Fruit fly (Drosophila melanogaster) whole organism, embryonic: ENCODE results near the gene CG33172.

Source experiments
- Abd-B ChIP-seq: fragments of 200-800 bp; sonication (Bioruptor generic); optimal IDR thresholded peaks from 2 replicates; lab custom pipeline; 2018; ENCODE audit warnings: missing biosample characterization, mild to moderate bottlenecking, missing genetic modification characterization, moderate library complexity
- Antp ChIP-seq: fragments of 200-800 bp; sonication (Bioruptor generic); optimal IDR thresholded peaks from 3 replicates; lab custom pipeline; 2016; ENCODE audit warnings: missing biosample characterization, missing genetic modification characterization
- CG1024 ChIP-seq: fragments of 200-800 bp; sonication (Bioruptor generic); IDR thresholded peaks from 2 replicates; pipeline ENCODE4 v1.3.6; 2022; ENCODE audit warnings: missing biosample characterization, missing genetic modification characterization
- CG10431 ChIP-seq: fragments of 200-800 bp; sonication (Bioruptor generic); optimal IDR thresholded peaks from 3 replicates; lab custom pipeline; 2018; ENCODE audit warnings: missing biosample characterization, mild to moderate bottlenecking, missing genetic modification characterization
- CG11560 ChIP-seq: fragments of 200-800 bp; sonication (Bioruptor generic); IDR thresholded peaks from 3 replicates; pipeline ENCODE4 v1.3.6; 2022; ENCODE audit warnings: missing biosample characterization, missing genetic modification characterization
- CG14014 ChIP-seq: fragments of 200-800 bp; sonication (Bioruptor generic); IDR thresholded peaks from 2 replicates; pipeline ENCODE4 v1.3.6; 2022; ENCODE audit warnings: missing biosample characterization, missing genetic modification characterization
- CG16863 ChIP-seq: fragments of 200-800 bp; sonication (Bioruptor generic); optimal IDR thresholded peaks from 3 replicates; lab custom pipeline; 2016; ENCODE audit warnings: missing biosample characterization, missing genetic modification characterization
- CG17186 ChIP-seq: fragments of 200-800 bp; sonication (Bioruptor generic); optimal IDR thresholded peaks from 3 replicates; lab custom pipeline; 2017; ENCODE audit warnings: missing biosample characterization, missing genetic modification reagents, missing genetic modification characterization
- CG1792 ChIP-seq: fragments of 200-800 bp; sonication (Bioruptor generic); optimal IDR thresholded peaks from 2 replicates; lab custom pipeline; 2016; ENCODE audit warnings: missing biosample characterization, missing genetic modification characterization
- CG18476 ChIP-seq: fragments of 200-800 bp; sonication (Bioruptor generic); optimal IDR thresholded peaks from 2 replicates; lab custom pipeline; 2016; ENCODE audit warnings: missing biosample characterization, mild to moderate bottlenecking, missing genetic modification characterization
- CG18764 ChIP-seq: fragments of 200-800 bp; sonication (Bioruptor generic); optimal IDR thresholded peaks from 3 replicates; lab custom pipeline; 2016; ENCODE audit warnings: missing biosample characterization, missing genetic modification characterization
- CG3726 ChIP-seq: fragments of 200-800 bp; sonication (Bioruptor generic); IDR thresholded peaks from 3 replicates; pipeline ENCODE4, ENCODE4 v1.3.6; 2022; ENCODE audit warnings: missing biosample characterization, missing genetic modification characterization
- CG4360 ChIP-seq: fragments of 200-800 bp; sonication (Bioruptor generic); IDR thresholded peaks from 2 replicates; pipeline ENCODE4 v1.3.6; 2022; ENCODE audit warnings: missing biosample characterization, missing genetic modification characterization
- CG4424 ChIP-seq: fragments of 200-800 bp; sonication (Bioruptor generic); optimal IDR thresholded peaks from 3 replicates; lab custom pipeline; 2016; ENCODE audit warnings: missing biosample characterization, missing genetic modification characterization
- CG6272 ChIP-seq: fragments of 200-800 bp; sonication (Bioruptor generic); IDR thresholded peaks from 2 replicates; pipeline ENCODE4 v1.3.6; 2022; ENCODE audit warnings: missing biosample characterization, missing genetic modification characterization
- CG6791 ChIP-seq: fragments of 200-800 bp; sonication (Bioruptor generic); IDR thresholded peaks from 3 replicates; pipeline ENCODE4 v1.3.6; 2022; ENCODE audit warnings: missing biosample characterization, missing genetic modification characterization; ENCODE audit not compliant: partially characterized antibody
- CG7745 ChIP-seq: fragments of 200-800 bp; sonication (Bioruptor generic); optimal IDR thresholded peaks from 2 replicates; lab custom pipeline; 2018; ENCODE audit warnings: missing biosample characterization, mild to moderate bottlenecking, missing genetic modification characterization, moderate library complexity
- CG7963 ChIP-seq: fragments of 200-800 bp; sonication (Bioruptor generic); IDR thresholded peaks from 3 replicates; pipeline ENCODE4 v1.3.6; 2022; ENCODE audit warnings: missing biosample characterization, missing genetic modification characterization; ENCODE audit not compliant: partially characterized antibody
- CG8478 ChIP-seq: fragments of >200 bp; optimal IDR thresholded peaks from 2 replicates; lab custom pipeline; 2018
- CG8765 ChIP-seq: fragments of 200-800 bp; sonication (Bioruptor generic); IDR thresholded peaks from 2 replicates; pipeline ENCODE4 v1.3.6; 2022; ENCODE audit warnings: missing biosample characterization, missing genetic modification characterization
- Camta ChIP-seq: fragments of 200-800 bp; sonication (Bioruptor generic); optimal IDR thresholded peaks from 2 replicates; lab custom pipeline; 2016; ENCODE audit warnings: missing biosample characterization, missing genetic modification characterization
- D19B ChIP-seq: fragments of 200-800 bp; sonication (Bioruptor generic); optimal IDR thresholded peaks from 2 replicates; lab custom pipeline; 2017; ENCODE audit warnings: missing biosample characterization, mild to moderate bottlenecking, missing genetic modification characterization
- Drgx ChIP-seq: fragments of 200-800 bp; sonication (Bioruptor generic); IDR thresholded peaks from 2 replicates; pipeline ENCODE4 v1.3.6; 2022; ENCODE audit warnings: missing biosample characterization, missing genetic modification characterization
- MBD-R2 ChIP-seq: fragments of 200-800 bp; sonication (Bioruptor generic); IDR thresholded peaks from 2 replicates; pipeline ENCODE4 v1.3.6; 2022; ENCODE audit warnings: missing biosample characterization, missing genetic modification characterization
- Scr ChIP-seq: fragments of 200-800 bp; sonication (Bioruptor generic); IDR thresholded peaks from 2 replicates; pipeline ENCODE4 v1.3.6; 2022; ENCODE audit warnings: missing biosample characterization, missing genetic modification characterization; ENCODE audit not compliant: partially characterized antibody
- Side ChIP-seq: fragments of 200-800 bp; sonication (Bioruptor generic); optimal IDR thresholded peaks from 2 replicates; lab custom pipeline; 2016; ENCODE audit warnings: missing biosample characterization, missing genetic modification characterization
- Sox102F ChIP-seq: fragments of 200-800 bp; sonication (Bioruptor generic); optimal IDR thresholded peaks from 2 replicates; lab custom pipeline; 2018; ENCODE audit warnings: missing biosample characterization, mild to moderate bottlenecking, missing genetic modification characterization, moderate library complexity
- Sry-β ChIP-seq: fragments of 200-800 bp; sonication (Bioruptor generic); optimal IDR thresholded peaks from 2 replicates; lab custom pipeline; 2018; ENCODE audit warnings: missing biosample characterization, mild to moderate bottlenecking, missing genetic modification characterization, moderate library complexity
- Stat92E ChIP-seq, 3 experiments: fragments of >200 bp in 2 of 3; fragments of 200-800 bp in 1 of 3; sonication (Bioruptor generic) in 1 of 3; optimal IDR thresholded peaks; 2 replicates each; lab custom pipeline; 2017 to 2019; ENCODE audit warnings: missing biosample characterization in 3 of 3, missing genetic modification characterization in 3 of 3, mild to moderate bottlenecking in 1 of 3, moderate library complexity in 1 of 3
- Usf ChIP-seq: fragments of 200-800 bp; sonication (Bioruptor generic); optimal IDR thresholded peaks from 2 replicates; lab custom pipeline; 2017; ENCODE audit warnings: missing genotype, missing biosample characterization, missing genetic modification characterization
- Xbp1 ChIP-seq: fragments of 200-800 bp; sonication (Bioruptor generic); optimal IDR thresholded peaks from 3 replicates; lab custom pipeline; 2016; ENCODE audit warnings: missing biosample characterization, mild to moderate bottlenecking, missing genetic modification characterization
- ara ChIP-seq: fragments of 200-800 bp; sonication (Bioruptor generic); IDR thresholded peaks from 2 replicates; pipeline ENCODE4 v1.3.6; 2022; ENCODE audit warnings: missing biosample characterization, missing genetic modification characterization
- bab2 ChIP-seq: fragments of 200-800 bp; sonication (Bioruptor generic); optimal IDR thresholded peaks from 2 replicates; lab custom pipeline; 2016; ENCODE audit warnings: missing biosample characterization, missing genetic modification characterization
- chinmo ChIP-seq: fragments of 200-800 bp; sonication (Bioruptor generic); IDR thresholded peaks from 4 replicates; pipeline ENCODE4 v1.3.6; 2022; ENCODE audit warnings: missing biosample characterization, missing genetic modification characterization; ENCODE audit not compliant: partially characterized antibody
- cwo ChIP-seq: fragments of 200-800 bp; sonication (Bioruptor generic); optimal IDR thresholded peaks from 3 replicates; lab custom pipeline; 2017; ENCODE audit warnings: missing biosample characterization, missing genetic modification characterization, mild to moderate bottlenecking, moderate library complexity, missing genetic modification reagents
- dpn ChIP-seq, 2 experiments: fragments of 200-800 bp; sonication (Bioruptor generic); optimal IDR thresholded peaks; 3 replicates each; lab custom pipeline; 2016; ENCODE audit warnings: missing biosample characterization in 2 of 2, missing genetic modification characterization in 2 of 2
- emc ChIP-seq: fragments of 200-800 bp; sonication (Bioruptor generic); optimal IDR thresholded peaks from 2 replicates; lab custom pipeline; 2016; ENCODE audit warnings: missing biosample characterization, missing genetic modification characterization
- fu2 ChIP-seq: fragments of 200-800 bp; sonication (Bioruptor generic); optimal IDR thresholded peaks from 2 replicates; lab custom pipeline; 2016; ENCODE audit warnings: missing biosample characterization, missing genetic modification characterization
- gsb ChIP-seq: fragments of 200-800 bp; sonication (Bioruptor generic); IDR thresholded peaks from 2 replicates; pipeline ENCODE4 v1.3.6; 2022; ENCODE audit warnings: missing biosample characterization, missing genetic modification characterization
- jigr1 ChIP-seq: fragments of 200-800 bp; sonication (Bioruptor generic); IDR thresholded peaks from 3 replicates; pipeline ENCODE4 v1.3.6; 2022; ENCODE audit warnings: missing biosample characterization, missing genetic modification characterization
- klu ChIP-seq: fragments of 200-800 bp; sonication (Bioruptor generic); IDR thresholded peaks from 2 replicates; pipeline ENCODE4 v1.3.6; 2022; ENCODE audit warnings: missing biosample characterization, missing genetic modification characterization
- kni ChIP-seq: fragments of 200-800 bp; sonication (Bioruptor generic); optimal IDR thresholded peaks from 3 replicates; lab custom pipeline; 2017; ENCODE audit warnings: mild to moderate bottlenecking, missing biosample characterization, missing genetic modification reagents, missing genetic modification characterization
- lilli ChIP-seq: fragments of 200-800 bp; sonication (Bioruptor generic); optimal IDR thresholded peaks from 3 replicates; lab custom pipeline; 2016; ENCODE audit warnings: missing biosample characterization, missing genetic modification characterization
- org-1 ChIP-seq: fragments of 200-800 bp; sonication (Bioruptor generic); optimal IDR thresholded peaks from 2 replicates; lab custom pipeline; 2017; ENCODE audit warnings: missing biosample characterization, missing genetic modification characterization
- pho ChIP-seq: fragments of 200-800 bp; sonication (Bioruptor generic); optimal IDR thresholded peaks from 2 replicates; lab custom pipeline; 2016; ENCODE audit warnings: missing biosample characterization, missing genetic modification characterization
- run ChIP-seq: fragments of 200-800 bp; sonication (Bioruptor generic); optimal IDR thresholded peaks from 3 replicates; lab custom pipeline; 2018; ENCODE audit warnings: missing biosample characterization, mild to moderate bottlenecking, missing genetic modification characterization
- tap ChIP-seq: fragments of 200-800 bp; optimal IDR thresholded peaks from 3 replicates; lab custom pipeline; 2019; ENCODE audit warnings: missing biosample characterization, mild to moderate bottlenecking, missing genetic modification characterization, moderate library complexity
- tin ChIP-seq: fragments of 200-800 bp; sonication (Bioruptor generic); optimal IDR thresholded peaks from 3 replicates; lab custom pipeline; 2016; ENCODE audit warnings: missing biosample characterization, missing genetic modification characterization
- vvl ChIP-seq: fragments of 200-800 bp; sonication (Bioruptor generic); IDR thresholded peaks from 2 replicates; pipeline ENCODE4 v1.3.6; 2022; ENCODE audit warnings: missing biosample characterization, missing genetic modification characterization
- zfh1 ChIP-seq: fragments of 200-800 bp; sonication (Bioruptor generic); IDR thresholded peaks from 3 replicates; pipeline ENCODE4 v1.3.6; 2022; ENCODE audit warnings: missing biosample characterization, missing genetic modification characterization

Gene CG33172

dm6 chrX:15738890-15739550 is 30.4 kb upstream of the CG33172 start, which contains the start of the genes CG11679 and CG8206 (continued):
- TF ChIP-seq pho (GFP tag; lab: Kevin White, UChicago) (peak; percentile 18), CG8478 (lab: Kevin White, UChicago) (no peak), CG16863 (GFP tag; lab: Kevin White, UChicago) (no peak), MBD-R2 (GFP tag; lab: Robert Waterston, UW) (peak; percentile 77), CG1792 (GFP tag; lab: Kevin White, UChicago) (no peak), CG8765 (no peak), zfh1 (GFP tag; lab: Robert Waterston, UW) (0 out of 3 replicates have a peak, but pooled peaks have one; percentile 42), CG18476 (GFP tag; lab: Kevin White, UChicago) (no peak), CG7745 (no peak), tap (tag; lab: Kevin White, UChicago) (no peak), Side (GFP tag; lab: Kevin White, UChicago) (no peak), Sry-β (peak; percentile 96), CG1024 (GFP tag; lab: Robert Waterston, UW) (no peak), Abd-B (GFP tag; lab: Kevin White, UChicago) (peak; percentile 37), Camta (no peak), jigr1 (GFP tag; lab: Robert Waterston, UW) (no peak), CG6272 (GFP tag; lab: Robert Waterston, UW) (0 out of 2 replicates have a peak, but pooled peaks have one; percentile 8), CG14014 (GFP tag; lab: Robert Waterston, UW) (peak; percentile 26; the same call in 1 of the 2 replicates), Usf (GFP tag; lab: Kevin White, UChicago) (no peak), klu (GFP tag; lab: Robert Waterston, UW) (peak; percentile 19; the same call in 1 of the 2 replicates), chinmo (GFP tag; lab: Robert Waterston, UW) (0 out of 4 replicates have a peak, but pooled peaks have one; percentile 44), CG11560 (tag; lab: Robert Waterston, UW) (no peak), vvl (GFP tag; lab: Robert Waterston, UW) (no peak), kni (GFP tag; lab: Kevin White, UChicago) (peak; percentile 87), CG4424 (GFP tag; lab: Kevin White, UChicago) (no peak), Scr (GFP tag; lab: Robert Waterston, UW) (peak; percentile 54), dpn (GFP tag; optimal IDR thresholded peaks at IDR 0.05; lab: Kevin White, UChicago) (peak in 1 of 2 experiments; percentile 23), bab2 (GFP tag; lab: Kevin White, UChicago) (peak; percentile 21), CG7963 (GFP tag; lab: Robert Waterston, UW) (0 out of 3 replicates have a peak, but pooled peaks have one; percentile 19), Stat92E (GFP tag; optimal IDR thresholded peaks at IDR 0.05; lab: Kevin White, UChicago) (no peak), org-1 (GFP tag; lab: Kevin White, UChicago) (no peak), ara (GFP tag; lab: Robert Waterston, UW) (no peak), fu2 (GFP tag; lab: Kevin White, UChicago) (peak; percentile 25), cwo (GFP tag; lab: Kevin White, UChicago) (peak; percentile 25), CG6791 (GFP tag; lab: Robert Waterston, UW) (no peak), emc (GFP tag; lab: Kevin White, UChicago) (no peak), Drgx (GFP tag; lab: Robert Waterston, UW) (no peak), Antp (peak; percentile 59), CG3726 (GFP tag; lab: Robert Waterston, UW) (no peak), D19B (no peak), CG18764 (GFP tag; lab: Kevin White, UChicago) (no peak), lilli (GFP tag; lab: Kevin White, UChicago) (peak; percentile 60), run (tag; lab: Kevin White, UChicago) (no peak), Xbp1 (GFP tag; lab: Kevin White, UChicago) (peak; percentile 48), CG10431 (no peak), CG17186 (GFP tag; lab: Kevin White, UChicago) (no peak), tin (GFP tag; lab: Kevin White, UChicago) (peak; percentile 6), gsb (GFP tag; lab: Robert Waterston, UW) (no peak), CG4360 (no peak), Sox102F (GFP tag; lab: Kevin White, UChicago) (no peak)
